Worm (Caenorhabditis elegans) whole organism, young adult: ENCODE results near the gene F11E6.6.

Experiments
- Y53F4B.3 ChIP-seq: fragments of 200-800 bp; sonication (Bioruptor generic); IDR thresholded peaks from 2 replicates; pipeline ENCODE4 v1.3.6; 2022; ENCODE audit warnings: missing genetic modification reagents, missing genetic modification characterization, missing compliant biosample characterization
- pha-4 ChIP-seq: fragments of 150-350 bp; sonication (generic microtip); optimal IDR thresholded peaks from 2 replicates; lab custom pipeline; 2014; ENCODE audit warnings: missing biosample characterization, missing genetic modification reagents, missing genetic modification characterization
- repo-1 ChIP-seq: sonication (generic microtip); optimal IDR thresholded peaks from 2 replicates; lab custom pipeline; 2017; ENCODE audit warnings: mild to moderate bottlenecking, missing genetic modification characterization, missing compliant biosample characterization
- tbp1 ChIP-seq: fragments of 200-800 bp; sonication (Bioruptor generic); optimal IDR thresholded peaks from 2 replicates; lab custom pipeline; 2018; ENCODE audit warnings: mild to moderate bottlenecking, missing genetic modification characterization, missing compliant biosample characterization
- tbx-9 ChIP-seq: sonication (generic microtip); optimal IDR thresholded peaks from 2 replicates; lab custom pipeline; 2016; ENCODE audit warnings: borderline replicate concordance, missing genetic modification characterization, inconsistent platforms, missing compliant biosample characterization
- unc-62 ChIP-seq: fragments of 150-350 bp; optimal IDR thresholded peaks from 2 replicates; lab custom pipeline; 2014; ENCODE audit warnings: missing biosample characterization, missing genetic modification reagents, missing genetic modification characterization

DNA sequence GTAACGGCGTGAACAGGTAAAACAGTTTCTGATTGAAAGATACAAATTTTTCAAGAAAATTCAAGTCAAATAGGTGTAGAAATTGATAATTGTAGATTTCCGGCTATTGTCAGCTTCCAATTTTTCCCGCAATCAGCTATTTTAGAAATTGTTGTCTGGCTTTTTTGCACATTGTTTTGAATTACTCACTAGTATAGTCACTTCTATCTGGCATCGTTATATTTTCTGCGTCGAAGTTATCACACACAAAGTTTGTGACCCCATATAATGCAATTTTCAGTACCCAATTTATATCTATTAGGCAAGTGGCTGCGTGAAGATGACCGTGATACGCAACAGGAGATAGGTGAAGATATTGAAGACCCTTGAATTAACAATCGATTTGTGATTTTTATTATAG lies 30.6 kb downstream of the F11E6.6 start:
- TF ChIP-seq tbx-9 (tag; lab: Kevin White, UChicago) (no peak), Y53F4B.3 (no peak), tbp1 (GFP tag; lab: Kevin White, UChicago) (no peak), unc-62 (GFP tag; lab: Kevin White, UChicago) (no peak), repo-1 (tag; lab: Kevin White, UChicago) (no peak), pha-4 (tag; lab: Kevin White, UChicago) (no peak)
